Worm (Caenorhabditis elegans) whole organism, early embryonic: ENCODE data around the gene B0303.7.

ENCODE experiments used
- B0310.2 ChIP-seq: sonication (generic microtip); optimal IDR thresholded peaks from 2 replicates; lab custom pipeline; 2016; ENCODE audit warnings: mild to moderate bottlenecking, missing genetic modification characterization, missing compliant biosample characterization
- F13C5.2 ChIP-seq: sonication (generic microtip); optimal IDR thresholded peaks from 2 replicates; lab custom pipeline; 2017; ENCODE audit warnings: mild to moderate bottlenecking, missing genetic modification characterization, inconsistent platforms, missing compliant biosample characterization
- aly-1 ChIP-seq: sonication (generic microtip); optimal IDR thresholded peaks from 2 replicates; lab custom pipeline; 2016; ENCODE audit warnings: missing genetic modification characterization, missing compliant biosample characterization
- ama-1 ChIP-seq: fragments of 150-350 bp; optimal IDR thresholded peaks from 2 replicates; lab custom pipeline; 2014
- ceh-36 ChIP-seq: sonication (generic microtip); optimal IDR thresholded peaks from 2 replicates; lab custom pipeline; 2016; ENCODE audit warnings: missing genetic modification characterization, inconsistent platforms, missing compliant biosample characterization
- flt-1 ChIP-seq: fragments of 200-800 bp; sonication (Bioruptor generic); IDR thresholded peaks from 2 replicates; pipeline ENCODE4 v1.3.6; 2022; ENCODE audit warnings: missing genetic modification characterization, missing compliant biosample characterization
- hmbx-1 ChIP-seq: sonication (generic microtip); optimal IDR thresholded peaks from 2 replicates; lab custom pipeline; 2016; ENCODE audit warnings: mild to moderate bottlenecking, missing genetic modification characterization, missing compliant biosample characterization
- hmg-4 ChIP-seq: fragments of 200-800 bp; sonication (Bioruptor generic); optimal IDR thresholded peaks from 2 replicates; lab custom pipeline; 2018; ENCODE audit warnings: mild to moderate bottlenecking, missing genetic modification characterization, missing compliant biosample characterization
- hnd-1 ChIP-seq: sonication (generic microtip); optimal IDR thresholded peaks from 2 replicates; lab custom pipeline; 2016; ENCODE audit warnings: missing genetic modification characterization, missing compliant biosample characterization
- scrt-1 ChIP-seq: fragments of 200-800 bp; sonication (Bioruptor generic); IDR thresholded peaks from 2 replicates; pipeline ENCODE4 v1.3.6; 2022; ENCODE audit warnings: missing genetic modification characterization, missing compliant biosample characterization
- sea-1 ChIP-seq: fragments of 200-800 bp; sonication (Bioruptor generic); conservative IDR thresholded peaks from 2 replicates; pipeline ENCODE4 v1.3.6; 2022; ENCODE audit warnings: missing genetic modification characterization, missing compliant biosample characterization
- tbx-11 ChIP-seq: fragments of 200-800 bp; sonication (Bioruptor generic); IDR thresholded peaks from 2 replicates; pipeline ENCODE4 v1.3.6; 2022; ENCODE audit warnings: missing genetic modification characterization, missing compliant biosample characterization
- tbx-37 ChIP-seq: fragments of 200-800 bp; sonication (Bioruptor generic); conservative IDR thresholded peaks from 2 replicates; pipeline ENCODE4 v1.3.6; 2022; ENCODE audit warnings: missing genetic modification reagents, missing genetic modification characterization, missing compliant biosample characterization
- tra-4 ChIP-seq: sonication (generic microtip); optimal IDR thresholded peaks from 2 replicates; lab custom pipeline; 2017; ENCODE audit warnings: missing genetic modification characterization, missing compliant biosample characterization

- no peak for TF ChIP-seq flt-1
- TF ChIP-seq ama-1 (lab: Kevin White, UChicago), result no peak
- no peak for TF ChIP-seq tra-4
- no peak for TF ChIP-seq tbx-37 (GFP tag; lab: Robert Waterston, UW)
- TF ChIP-seq hmg-4 (GFP tag; lab: Kevin White, UChicago), result no peak
- no peak for TF ChIP-seq F13C5.2 (tag; lab: Kevin White, UChicago)
- no peak for TF ChIP-seq B0310.2 (tag; lab: Kevin White, UChicago)
- TF ChIP-seq sea-1 (GFP tag; lab: Robert Waterston, UW), result no peak
- TF ChIP-seq tbx-11 (GFP tag; lab: Robert Waterston, UW), result no peak
- no peak for TF ChIP-seq hnd-1 (tag; lab: Kevin White, UChicago)
- TF ChIP-seq scrt-1 (GFP tag; lab: Robert Waterston, UW), result no peak
- TF ChIP-seq ceh-36, result no peak
- TF ChIP-seq aly-1, result no peak
- no peak for TF ChIP-seq hmbx-1 (tag; lab: Kevin White, UChicago)
Observed at ce11 chrIII:8733237-8733636, 39.8 kb downstream of the B0303.7 start.
